Worm (Caenorhabditis elegans): Measurements from ENCODE around the gene F02D10.3.

DNA sequence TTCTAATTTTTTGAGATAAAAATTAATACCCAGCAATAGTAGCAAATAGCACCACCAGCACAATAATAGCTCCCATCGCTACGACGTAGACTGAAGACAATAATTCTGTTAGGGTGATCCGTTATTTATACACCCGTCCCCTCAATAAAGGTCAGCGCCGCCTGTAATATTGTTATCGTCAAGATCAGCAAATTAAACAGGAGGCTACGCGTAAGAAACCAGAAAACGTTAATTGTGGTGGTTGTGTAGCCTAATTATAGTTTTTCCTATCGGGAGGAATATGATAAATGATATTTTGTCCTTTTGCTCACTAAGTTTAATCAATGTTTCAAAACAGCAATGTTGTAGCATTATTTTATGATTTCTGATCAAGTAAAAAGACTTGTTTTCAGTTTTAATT is 52.9 kb downstream of the F02D10.3 start, which contains the start of the genes cyp-13B1 and C29F7.1:
- no peak for TF ChIP-seq rnt-1 (tag; optimal IDR thresholded peaks at IDR 0.05)
- no peak for TF ChIP-seq unc-62 (GFP tag; optimal IDR thresholded peaks at IDR 0.05)
- no peak for TF ChIP-seq aly-2 (tag; optimal IDR thresholded peaks at IDR 0.05)
- TF ChIP-seq nhr-77 (tag; optimal IDR thresholded peaks at IDR 0.05): no peak
- TF ChIP-seq elt-2 (tag; optimal IDR thresholded peaks at IDR 0.05): peak; percentile 15
- TF ChIP-seq sox-4 (tag; optimal IDR thresholded peaks at IDR 0.05): no peak
- no peak for TF ChIP-seq dpl-1 (GFP tag; optimal IDR thresholded peaks at IDR 0.05)
- TF ChIP-seq ceh-82 (tag; optimal IDR thresholded peaks at IDR 0.05): no peak
- TF ChIP-seq nhr-28 (tag; optimal IDR thresholded peaks at IDR 0.05): no peak
- no peak for TF ChIP-seq ceh-8 (GFP tag; optimal IDR thresholded peaks at IDR 0.05)
- no peak for TF ChIP-seq fos-1 (tag; optimal IDR thresholded peaks at IDR 0.05)
- peak; percentile 35 for TF ChIP-seq lin-14 (GFP tag; optimal IDR thresholded peaks at IDR 0.05)
- no peak for TF ChIP-seq nhr-11 (tag; optimal IDR thresholded peaks at IDR 0.05)
- TF ChIP-seq mdl-1 (tag; optimal IDR thresholded peaks at IDR 0.05): no peak
